Worm (Caenorhabditis elegans): Measurements from ENCODE around the gene clec-256.
"Not testable (repeated sequence)": the region's sequence is repeated elsewhere in the genome, so short reads cannot be mapped to it uniquely, and the experiment has no call there.

Gene clec-256

DNA sequence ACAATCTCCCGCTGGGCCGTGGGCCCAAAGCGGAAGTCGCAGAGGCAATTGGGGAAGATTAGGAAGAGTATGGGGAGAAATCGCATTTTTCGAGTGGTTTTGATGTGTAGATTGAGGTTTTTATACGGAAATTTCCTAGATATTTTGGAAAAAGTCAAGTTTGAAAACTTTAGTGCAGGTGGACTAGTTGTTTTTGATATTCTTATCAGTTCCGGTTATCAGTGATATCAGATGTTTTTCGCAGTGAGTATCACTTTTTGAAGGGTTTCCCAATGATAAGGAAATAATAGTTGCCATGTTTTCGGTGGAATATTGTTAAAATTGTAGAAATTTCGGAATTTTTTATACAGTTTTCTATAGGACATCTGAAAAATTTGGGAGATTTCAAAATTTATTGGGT, 37.1 kb upstream of the clec-256 start, which contains the start of gene scl-20:
Gene scl-20, minus strand, starts transcription at position 101 of the 400 bp plus-strand sequence.
- no peak for TF ChIP-seq ztf-23 (GFP tag; IDR thresholded peaks at IDR 0.05)
- no peak for TF ChIP-seq flt-1 (GFP tag; IDR thresholded peaks at IDR 0.05)
- TF ChIP-seq cog-1 (tag; optimal IDR thresholded peaks at IDR 0.05): no peak
- no peak for TF ChIP-seq tab-1 (GFP tag; IDR thresholded peaks at IDR 0.05)
- no peak for TF ChIP-seq ref-1 (GFP tag; conservative IDR thresholded peaks at IDR 0.05)
- no peak for TF ChIP-seq med-1 (GFP tag; optimal IDR thresholded peaks at IDR 0.05; ENCODE audit: insufficient read depth)
- TF ChIP-seq ztf-29 (GFP tag; IDR thresholded peaks at IDR 0.05): no peak
- no peak for TF ChIP-seq T22C8.4 (GFP tag; IDR thresholded peaks at IDR 0.05)
- TF ChIP-seq klf-2 (GFP tag; conservative IDR thresholded peaks at IDR 0.05): no peak

DNA sequence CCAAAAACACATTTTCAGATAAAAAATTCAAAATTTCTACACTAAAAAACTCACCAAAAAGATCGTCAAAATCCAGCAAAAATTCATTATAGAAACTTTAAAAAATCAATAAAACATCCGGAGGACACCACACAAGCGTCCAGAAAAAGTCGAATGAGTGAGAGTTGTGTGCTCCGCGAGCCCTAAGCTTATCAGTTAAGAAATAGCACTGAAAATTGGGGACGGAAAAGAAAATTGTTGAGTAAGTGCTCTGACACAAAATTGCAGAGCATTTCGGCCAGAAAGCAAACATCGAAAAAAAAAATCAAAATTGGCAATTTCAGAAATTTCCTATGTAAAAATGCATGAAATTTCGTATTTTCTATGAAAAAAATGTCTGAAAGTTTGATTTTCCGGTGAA, 33.8 kb upstream of the clec-256 start:
- no peak for TF ChIP-seq tab-1 (GFP tag; IDR thresholded peaks at IDR 0.05)
- TF ChIP-seq klf-2 (GFP tag; conservative IDR thresholded peaks at IDR 0.05): no peak
- no peak for TF ChIP-seq med-1 (GFP tag; optimal IDR thresholded peaks at IDR 0.05; ENCODE audit: insufficient read depth)
- no peak for TF ChIP-seq flt-1 (GFP tag; IDR thresholded peaks at IDR 0.05)
- TF ChIP-seq ztf-23 (GFP tag; IDR thresholded peaks at IDR 0.05): no peak
- TF ChIP-seq ztf-29 (GFP tag; IDR thresholded peaks at IDR 0.05): no peak
- no peak for TF ChIP-seq ref-1 (GFP tag; conservative IDR thresholded peaks at IDR 0.05)
- no peak for TF ChIP-seq T22C8.4 (GFP tag; IDR thresholded peaks at IDR 0.05)
- TF ChIP-seq cog-1 (tag; optimal IDR thresholded peaks at IDR 0.05): no peak

DNA sequence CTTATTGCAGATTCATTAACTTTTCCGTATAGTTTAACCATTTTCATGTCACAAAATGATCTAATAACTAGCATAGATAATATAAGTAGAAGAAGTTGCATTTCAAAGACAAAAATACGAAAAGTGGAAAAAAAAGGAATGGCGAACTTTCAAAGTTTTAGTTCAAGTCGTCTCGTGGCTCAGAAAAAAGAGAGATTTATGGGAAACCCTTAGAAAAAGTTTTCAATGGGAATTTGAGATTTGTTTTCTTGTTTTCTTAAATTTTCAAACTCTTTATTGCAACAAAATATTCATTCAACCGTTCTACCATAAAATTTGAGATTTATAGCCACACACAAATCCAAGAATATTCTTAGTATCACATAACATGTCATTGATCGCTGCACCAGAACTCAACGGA, 29.4 kb upstream of the clec-256 start, which contains the start of gene clec-250:
Gene clec-250, minus strand, starts transcription at position 101 of the 400 bp plus-strand sequence.
- TF ChIP-seq ztf-23 (GFP tag; IDR thresholded peaks at IDR 0.05) (no peak), ztf-29 (GFP tag; IDR thresholded peaks at IDR 0.05) (no peak), klf-2 (GFP tag; conservative IDR thresholded peaks at IDR 0.05) (no peak), med-1 (GFP tag; optimal IDR thresholded peaks at IDR 0.05; ENCODE audit: insufficient read depth) (no peak), tab-1 (GFP tag; IDR thresholded peaks at IDR 0.05) (no peak), flt-1 (GFP tag; IDR thresholded peaks at IDR 0.05) (no peak), cog-1 (tag; optimal IDR thresholded peaks at IDR 0.05) (no peak), T22C8.4 (GFP tag; IDR thresholded peaks at IDR 0.05) (no peak)

DNA sequence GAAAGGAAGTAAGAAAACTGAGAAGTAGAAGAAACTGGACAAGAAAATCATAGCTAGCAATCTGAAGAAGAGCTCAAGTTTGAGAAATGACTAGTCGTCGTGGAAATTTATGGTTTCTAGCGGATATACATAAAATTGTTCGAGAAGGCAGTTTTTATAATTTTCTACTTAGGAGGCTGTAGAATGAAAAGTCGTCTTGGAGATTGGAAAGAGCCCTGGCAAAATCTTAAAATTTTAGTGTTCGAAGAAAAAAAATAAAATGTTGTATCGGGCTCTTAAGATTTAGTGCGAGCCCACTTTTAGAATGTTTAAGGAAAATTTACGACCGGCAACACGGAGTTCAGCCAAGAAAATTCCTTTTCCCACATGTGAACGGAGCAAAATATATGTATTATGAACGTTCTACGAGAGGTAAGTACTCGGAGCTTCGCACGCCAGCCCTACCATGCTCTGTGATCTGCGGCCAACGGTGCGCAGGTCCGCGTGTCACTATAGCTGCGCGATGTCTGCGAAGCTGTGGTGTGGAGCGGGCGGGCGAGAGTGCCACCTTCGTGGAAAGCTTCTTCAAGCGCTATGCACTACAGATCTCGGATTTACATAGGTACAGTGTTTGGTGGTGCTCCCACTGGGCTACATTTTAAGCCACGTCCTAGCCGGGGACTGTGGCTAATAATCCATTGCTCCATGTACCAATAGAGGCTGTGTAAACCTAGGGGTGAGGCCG, 24.4 kb upstream of the clec-256 start, which contains the start of gene clec-251:
Gene clec-251, minus strand, starts transcription at position 51 of the 724 bp plus-strand sequence.
- TF ChIP-seq cog-1 (tag; optimal IDR thresholded peaks at IDR 0.05): no peak
- no peak for TF ChIP-seq ref-1 (GFP tag; conservative IDR thresholded peaks at IDR 0.05)
- TF ChIP-seq tab-1 (GFP tag; IDR thresholded peaks at IDR 0.05): no peak
- no peak for TF ChIP-seq klf-2 (GFP tag; conservative IDR thresholded peaks at IDR 0.05)
- no peak for TF ChIP-seq ztf-29 (GFP tag; IDR thresholded peaks at IDR 0.05)
- TF ChIP-seq flt-1 (GFP tag; IDR thresholded peaks at IDR 0.05): no peak
- no peak for TF ChIP-seq ztf-23 (GFP tag; IDR thresholded peaks at IDR 0.05)
- no peak for TF ChIP-seq T22C8.4 (GFP tag; IDR thresholded peaks at IDR 0.05)
- TF ChIP-seq med-1 (GFP tag; optimal IDR thresholded peaks at IDR 0.05; ENCODE audit: insufficient read depth): no peak

DNA sequence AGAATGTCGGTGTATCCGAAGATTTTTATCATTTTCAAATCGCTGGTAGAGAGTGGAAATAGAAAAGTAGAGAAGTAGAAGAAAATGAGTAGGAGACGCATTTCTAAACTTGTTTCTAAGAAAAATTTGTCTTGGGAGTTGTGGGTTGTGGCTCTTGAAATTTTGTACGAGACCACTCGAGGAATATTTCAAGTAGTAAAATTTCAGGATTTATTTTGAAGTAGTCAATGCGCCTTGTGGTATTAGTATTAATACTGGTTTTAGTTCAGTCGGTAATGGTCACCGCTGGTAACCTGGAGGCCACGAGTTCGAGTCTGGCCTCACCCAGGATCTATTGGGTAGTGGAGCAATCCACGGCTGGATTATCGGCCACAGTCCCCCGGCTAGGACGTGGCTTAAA, 22.8 kb upstream of the clec-256 start, which contains the start of gene clec-252:
Gene clec-252, minus strand, starts transcription at position 101 of the 400 bp plus-strand sequence.
- TF ChIP-seq cog-1 (tag; optimal IDR thresholded peaks at IDR 0.05) (no peak), T22C8.4 (GFP tag; IDR thresholded peaks at IDR 0.05) (no peak), ztf-29 (GFP tag; IDR thresholded peaks at IDR 0.05) (no peak), ztf-23 (GFP tag; IDR thresholded peaks at IDR 0.05) (no peak), ref-1 (GFP tag; conservative IDR thresholded peaks at IDR 0.05) (no peak), med-1 (GFP tag; optimal IDR thresholded peaks at IDR 0.05; ENCODE audit: insufficient read depth) (no peak), flt-1 (GFP tag; IDR thresholded peaks at IDR 0.05) (no peak), klf-2 (GFP tag; conservative IDR thresholded peaks at IDR 0.05) (no peak), tab-1 (GFP tag; IDR thresholded peaks at IDR 0.05) (no peak)

ce11 chrV:18750445-18750844, 21.0 kb upstream of the clec-256 start, which contains the start of the genes F11D11.21 and F11D11.12:
F11D11.21 (minus strand) TSS chrV:18750545.
F11D11.12 (minus strand) TSS chrV:18750682.
- TF ChIP-seq klf-2 (GFP tag; conservative IDR thresholded peaks at IDR 0.05) (no peak), ztf-23 (GFP tag; IDR thresholded peaks at IDR 0.05) (0 out of 2 replicates have a peak, but pooled peaks have one; percentile 6)

ce11 chrV:18753036-18753435, 18.5 kb upstream of the clec-256 start, which contains the start of gene F11D11.6:
F11D11.6 (minus strand) TSS chrV:18753136.
- no peak for TF ChIP-seq cog-1 (tag; optimal IDR thresholded peaks at IDR 0.05)
- no peak for TF ChIP-seq med-1 (GFP tag; optimal IDR thresholded peaks at IDR 0.05; ENCODE audit: insufficient read depth)
- no peak for TF ChIP-seq flt-1 (GFP tag; IDR thresholded peaks at IDR 0.05)
- no peak for TF ChIP-seq ref-1 (GFP tag; conservative IDR thresholded peaks at IDR 0.05)
- TF ChIP-seq ztf-29 (GFP tag; IDR thresholded peaks at IDR 0.05): no peak
- no peak for TF ChIP-seq ztf-23 (GFP tag; IDR thresholded peaks at IDR 0.05)
- no peak for TF ChIP-seq T22C8.4 (GFP tag; IDR thresholded peaks at IDR 0.05)
- TF ChIP-seq tab-1 (GFP tag; IDR thresholded peaks at IDR 0.05): no peak
- no peak for TF ChIP-seq klf-2 (GFP tag; conservative IDR thresholded peaks at IDR 0.05)

ce11 chrV:18754328-18754727, 17.2 kb upstream of the clec-256 start, which contains the start of gene clec-254:
clec-254 (minus strand) TSS chrV:18754428.
- TF ChIP-seq ref-1 (GFP tag; conservative IDR thresholded peaks at IDR 0.05); ztf-23 (GFP tag; IDR thresholded peaks at IDR 0.05); klf-2 (GFP tag; conservative IDR thresholded peaks at IDR 0.05): not testable (repeated sequence)

ce11 chrV:18760174-18760573, 11.3 kb upstream of the clec-256 start, which contains the start of gene F11D11.3:
F11D11.3 (minus strand) TSS chrV:18760274.
- TF ChIP-seq med-1 (GFP tag; optimal IDR thresholded peaks at IDR 0.05; ENCODE audit: insufficient read depth) (no peak), ztf-23 (GFP tag; IDR thresholded peaks at IDR 0.05) (no peak), klf-2 (GFP tag; conservative IDR thresholded peaks at IDR 0.05) (no peak), T22C8.4 (GFP tag; IDR thresholded peaks at IDR 0.05) (no peak), ztf-29 (GFP tag; IDR thresholded peaks at IDR 0.05) (no peak), cog-1 (tag; optimal IDR thresholded peaks at IDR 0.05) (no peak), flt-1 (GFP tag; IDR thresholded peaks at IDR 0.05) (no peak)

Measured in whole organism, midembryonic.